ENCODE assay signal across 2 fruit fly cellular contexts in genomic region chr3L:711839-712553, dm6.
TF ChIP-seq lines count a peak whose summit lies in the region.

CG13896 (minus strand) TSS chr3L:711850.

TF ChIP-seq in whole organism, embryonic, 481 proteins besides CTCF, POLR2A, EP300 and RAD21 (continued from another document and continues in another):
- TF ChIP-seq CG11247 (GFP tag; IDR thresholded peaks at IDR 0.05; lab: Robert Waterston, UW), result peak; percentile 95
- peak; percentile 91 for TF ChIP-seq pnt (GFP tag; optimal IDR thresholded peaks at IDR 0.05; lab: Kevin White, UChicago)
- peak; percentile 78 for TF ChIP-seq CG1792 (GFP tag; optimal IDR thresholded peaks at IDR 0.05; lab: Kevin White, UChicago)
- peak; percentile 87 for TF ChIP-seq dysf (GFP tag; IDR thresholded peaks at IDR 0.05; lab: Robert Waterston, UW)
- peak; percentile 16; the same call in 1 of the 2 replicates for TF ChIP-seq CG7372 (GFP tag; IDR thresholded peaks at IDR 0.05; lab: Robert Waterston, UW)
- peak; percentile 67 for TF ChIP-seq Six4 (GFP tag; optimal IDR thresholded peaks at IDR 0.05; lab: Kevin White, UChicago)
- TF ChIP-seq NK7.1 (GFP tag; optimal IDR thresholded peaks at IDR 0.05; lab: Kevin White, UChicago), result peak; percentile 57
- TF ChIP-seq CG8089 (GFP tag; optimal IDR thresholded peaks at IDR 0.05; lab: Kevin White, UChicago), result peak; percentile 95
- TF ChIP-seq eve (GFP tag; optimal IDR thresholded peaks at IDR 0.05; lab: Kevin White, UChicago), result peak in 1 of 2 experiments; percentile 66
- no peak for TF ChIP-seq yki (optimal IDR thresholded peaks at IDR 0.05; lab: Kevin White, UChicago)
- peak; percentile 79 for TF ChIP-seq tup (GFP tag; optimal IDR thresholded peaks at IDR 0.05; lab: Kevin White, UChicago)
- TF ChIP-seq CG4820 (GFP tag; optimal IDR thresholded peaks at IDR 0.05; lab: Kevin White, UChicago), result peak; percentile 82
- peak; percentile 96 for TF ChIP-seq CG5245 (GFP tag; optimal IDR thresholded peaks at IDR 0.05; lab: Kevin White, UChicago)
- peak; percentile 50 for TF ChIP-seq Nf-YB (GFP tag; optimal IDR thresholded peaks at IDR 0.05; lab: Kevin White, UChicago)
- peak; percentile 91 for TF ChIP-seq vvl (GFP tag; IDR thresholded peaks at IDR 0.05; lab: Robert Waterston, UW)
- TF ChIP-seq Sry-β (GFP tag; optimal IDR thresholded peaks at IDR 0.05; lab: Kevin White, UChicago), result peak; percentile 2
- peak; percentile 76 for TF ChIP-seq CG31365 (tag; optimal IDR thresholded peaks at IDR 0.05; lab: Kevin White, UChicago)
- TF ChIP-seq Gug (GFP tag; IDR thresholded peaks at IDR 0.05; lab: Robert Waterston, UW), result peak; percentile 91
- TF ChIP-seq tna (GFP tag; IDR thresholded peaks at IDR 0.05; lab: Robert Waterston, UW; ENCODE audit: partially characterized antibody), result peak; percentile 40; the same call in 1 of the 2 replicates
- TF ChIP-seq CG11085 (GFP tag; IDR thresholded peaks at IDR 0.05; lab: Robert Waterston, UW), result peak; percentile 84
- peak; percentile 57; the same call in 1 of the 3 replicates for TF ChIP-seq CG11093 (GFP tag; IDR thresholded peaks at IDR 0.05; lab: Robert Waterston, UW)
- TF ChIP-seq Spps (tag; optimal IDR thresholded peaks at IDR 0.05; lab: Kevin White, UChicago), result peak; percentile 64
- no peak for TF ChIP-seq cad (GFP tag; optimal IDR thresholded peaks at IDR 0.05; lab: Kevin White, UChicago)
- TF ChIP-seq Jarid2 (GFP tag; optimal IDR thresholded peaks at IDR 0.05; lab: Kevin White, UChicago), result peak; percentile 54
- TF ChIP-seq az2 (GFP tag; optimal IDR thresholded peaks at IDR 0.05; lab: Kevin White, UChicago), result peak; percentile 94
- peak; percentile 71 for TF ChIP-seq luna (GFP tag; optimal IDR thresholded peaks at IDR 0.05; lab: Kevin White, UChicago)
- peak; percentile 86 for TF ChIP-seq CG15696 (tag; optimal IDR thresholded peaks at IDR 0.05; lab: Kevin White, UChicago)
- TF ChIP-seq CG17361 (GFP tag; IDR thresholded peaks at IDR 0.05; lab: Robert Waterston, UW), result peak; percentile 82
- peak; percentile 40 for TF ChIP-seq CG17568 (GFP tag; optimal IDR thresholded peaks at IDR 0.05; lab: Kevin White, UChicago)
- TF ChIP-seq CG18011 (GFP tag; optimal IDR thresholded peaks at IDR 0.05; lab: Kevin White, UChicago), result peak; percentile 44
- peak; percentile 82 for TF ChIP-seq en (GFP tag; optimal IDR thresholded peaks at IDR 0.05; lab: Kevin White, UChicago)
- peak; percentile 74 for TF ChIP-seq CG15601 (tag; optimal IDR thresholded peaks at IDR 0.05; lab: Kevin White, UChicago)
- TF ChIP-seq YL-1 (GFP tag; optimal IDR thresholded peaks at IDR 0.05; lab: Kevin White, UChicago), result peak; percentile 29
- TF ChIP-seq CG30020 (tag; optimal IDR thresholded peaks at IDR 0.05; lab: Kevin White, UChicago), result peak; percentile 52
- TF ChIP-seq CG14014 (GFP tag; IDR thresholded peaks at IDR 0.05; lab: Robert Waterston, UW), result peak; percentile 76
- TF ChIP-seq Taf1 (GFP tag; IDR thresholded peaks at IDR 0.05; lab: Robert Waterston, UW), result peak; percentile 74; the same call in 1 of the 2 replicates
- no peak for TF ChIP-seq CG10321 (GFP tag; IDR thresholded peaks at IDR 0.05; lab: Robert Waterston, UW)
- TF ChIP-seq CG33557 (GFP tag; optimal IDR thresholded peaks at IDR 0.05; lab: Kevin White, UChicago), result peak; percentile 67
- TF ChIP-seq CG10274 (GFP tag; optimal IDR thresholded peaks at IDR 0.05; lab: Kevin White, UChicago), result peak; percentile 53
- peak; percentile 76 for TF ChIP-seq phol (tag; optimal IDR thresholded peaks at IDR 0.05; lab: Kevin White, UChicago)
- TF ChIP-seq toy (GFP tag; IDR thresholded peaks at IDR 0.05; lab: Robert Waterston, UW), result peak; percentile 24; the same call in 1 of the 2 replicates
- TF ChIP-seq Hmr (GFP tag; optimal IDR thresholded peaks at IDR 0.05; lab: Kevin White, UChicago), result peak; percentile 92
- TF ChIP-seq CG9609 (GFP tag; optimal IDR thresholded peaks at IDR 0.05; lab: Kevin White, UChicago), result peak; percentile 87
- TF ChIP-seq sob (GFP tag; IDR thresholded peaks at IDR 0.05; lab: Robert Waterston, UW), result peak; percentile 87
- TF ChIP-seq Asciz (GFP tag; optimal IDR thresholded peaks at IDR 0.05; lab: Kevin White, UChicago), result peak; percentile 63
- peak; percentile 64 for TF ChIP-seq wek (GFP tag; optimal IDR thresholded peaks at IDR 0.05; lab: Kevin White, UChicago)
- TF ChIP-seq CG9437 (GFP tag; optimal IDR thresholded peaks at IDR 0.05; lab: Kevin White, UChicago), result peak; percentile 49
- peak; percentile 89 for TF ChIP-seq caup (GFP tag; optimal IDR thresholded peaks at IDR 0.05; lab: Kevin White, UChicago; ENCODE audit: severe bottlenecking)
- TF ChIP-seq CG3995 (GFP tag; optimal IDR thresholded peaks at IDR 0.05; lab: Kevin White, UChicago), result peak; percentile 9
- peak; percentile 72 for TF ChIP-seq Max (GFP tag; optimal IDR thresholded peaks at IDR 0.05; lab: Kevin White, UChicago)
- TF ChIP-seq prd (optimal IDR thresholded peaks at IDR 0.05; lab: Kevin White, UChicago), result no peak
- peak; percentile 86 for TF ChIP-seq prd (GFP tag; IDR thresholded peaks at IDR 0.05; lab: Robert Waterston, UW)
- TF ChIP-seq CG2889 (GFP tag; IDR thresholded peaks at IDR 0.05; lab: Robert Waterston, UW), result peak; percentile 77
- peak; percentile 78 for TF ChIP-seq CG6813 (GFP tag; optimal IDR thresholded peaks at IDR 0.05; lab: Kevin White, UChicago)
- TF ChIP-seq fd102C (GFP tag; optimal IDR thresholded peaks at IDR 0.05; lab: Kevin White, UChicago), result peak; percentile 51
- TF ChIP-seq stwl (tag; optimal IDR thresholded peaks at IDR 0.05; lab: Kevin White, UChicago), result peak; percentile 54
- peak; percentile 65 for TF ChIP-seq wdn (GFP tag; IDR thresholded peaks at IDR 0.05; lab: Robert Waterston, UW)
- peak; percentile 65 for TF ChIP-seq sd (tag; optimal IDR thresholded peaks at IDR 0.05; lab: Kevin White, UChicago)
- TF ChIP-seq CG13424 (tag; optimal IDR thresholded peaks at IDR 0.05; lab: Kevin White, UChicago), result peak; percentile 75
- peak; percentile 92 for TF ChIP-seq sisA (GFP tag; IDR thresholded peaks at IDR 0.05; lab: Robert Waterston, UW)
- peak; percentile 76 for TF ChIP-seq CG15269 (tag; optimal IDR thresholded peaks at IDR 0.05; lab: Kevin White, UChicago)
- peak; percentile 64; the same call in 1 of the 2 replicates for TF ChIP-seq CG8765 (GFP tag; IDR thresholded peaks at IDR 0.05; lab: Robert Waterston, UW)
- TF ChIP-seq CG9876 (GFP tag; optimal IDR thresholded peaks at IDR 0.05; lab: Kevin White, UChicago), result peak; percentile 94
- TF ChIP-seq psq (GFP tag; optimal IDR thresholded peaks at IDR 0.05; lab: Kevin White, UChicago), result peak; percentile 70

TF ChIP-seq in whole organism, prepupa, 60 proteins besides CTCF, POLR2A, EP300 and RAD21 (continued from another document):
- peak; percentile 84 for TF ChIP-seq CG3919 (GFP tag; optimal IDR thresholded peaks at IDR 0.05; lab: Kevin White, UChicago)
- TF ChIP-seq CG31627 (GFP tag; optimal IDR thresholded peaks at IDR 0.05; lab: Kevin White, UChicago), result peak; percentile 91
- TF ChIP-seq Sox14 (GFP tag; optimal IDR thresholded peaks at IDR 0.05; lab: Kevin White, UChicago), result peak; percentile 74
- peak; percentile 72 for TF ChIP-seq Eip75B (GFP tag; optimal IDR thresholded peaks at IDR 0.05; lab: Kevin White, UChicago)
- peak; percentile 69 for TF ChIP-seq CG10631 (GFP tag; optimal IDR thresholded peaks at IDR 0.05; lab: Kevin White, UChicago)
- TF ChIP-seq pdm3 (GFP tag; optimal IDR thresholded peaks at IDR 0.05; lab: Kevin White, UChicago), result peak; percentile 82
- TF ChIP-seq vri (GFP tag; optimal IDR thresholded peaks at IDR 0.05; lab: Kevin White, UChicago), result peak; percentile 70
- TF ChIP-seq CG8632 (GFP tag; optimal IDR thresholded peaks at IDR 0.05; lab: Kevin White, UChicago), result peak; percentile 31
- TF ChIP-seq Sox15 (GFP tag; optimal IDR thresholded peaks at IDR 0.05; lab: Kevin White, UChicago), result peak; percentile 25
TF ChIP-seq in whole organism, prepupa: peak in this region for 55.
